Worm (Caenorhabditis elegans) whole organism, mixed stage, embryonic: ENCODE results near the gene btb-9.

Experiments
- ces-1 ChIP-seq: fragments of 150-350 bp; optimal IDR thresholded peaks from 2 replicates; lab custom pipeline; 2014; ENCODE audit warnings: missing biosample characterization, missing genetic modification reagents, missing genetic modification characterization
- elt-1 ChIP-seq: sonication (generic microtip); optimal IDR thresholded peaks from 2 replicates; lab custom pipeline; 2017; ENCODE audit warnings: missing genetic modification characterization, mild to moderate bottlenecking, missing compliant biosample characterization, antibody characterized with exemption, moderate library complexity, borderline replicate concordance; ENCODE audit not compliant: insufficient read depth
- flh-1 ChIP-seq: fragments of 200-800 bp; sonication (Bioruptor generic); optimal IDR thresholded peaks from 2 replicates; lab custom pipeline; 2018; ENCODE audit warnings: mild to moderate bottlenecking, missing genetic modification characterization, moderate library complexity, missing compliant biosample characterization
- lsy-2 ChIP-seq: fragments of 150-350 bp; optimal IDR thresholded peaks from 2 replicates; lab custom pipeline; 2014; ENCODE audit warnings: missing biosample characterization, missing genetic modification characterization
- nhr-237 ChIP-seq: fragments of 150-350 bp; optimal IDR thresholded peaks from 2 replicates; lab custom pipeline; 2014; ENCODE audit warnings: missing biosample characterization, missing genetic modification characterization
- nhr-28 ChIP-seq: fragments of 150-350 bp; optimal IDR thresholded peaks from 2 replicates; lab custom pipeline; 2014; ENCODE audit warnings: missing biosample characterization, missing genetic modification characterization
- pha-4 ChIP-seq: fragments of 150-350 bp; optimal IDR thresholded peaks from 2 replicates; lab custom pipeline; 2018; ENCODE audit warnings: missing biosample characterization, missing genetic modification reagents, missing genetic modification characterization
- unc-39 ChIP-seq: fragments of 150-350 bp; optimal IDR thresholded peaks from 2 replicates; lab custom pipeline; 2014; ENCODE audit warnings: missing biosample characterization, missing genetic modification characterization
- unc-62 ChIP-seq: fragments of 150-350 bp; optimal IDR thresholded peaks from 2 replicates; lab custom pipeline; 2014; ENCODE audit warnings: missing biosample characterization, missing genetic modification reagents, missing genetic modification characterization
- ztf-11 ChIP-seq: fragments of 150-350 bp; optimal IDR thresholded peaks from 2 replicates; lab custom pipeline; 2014; ENCODE audit warnings: missing biosample characterization, missing genetic modification characterization

- TF ChIP-seq elt-1 (tag; lab: Kevin White, UChicago) (no peak), ces-1 (no peak), ztf-11 (tag; lab: Kevin White, UChicago) (no peak), flh-1 (GFP tag; lab: Kevin White, UChicago) (no peak), nhr-28 (tag; lab: Kevin White, UChicago) (no peak), unc-62 (GFP tag; lab: Kevin White, UChicago) (no peak), lsy-2 (tag; lab: Kevin White, UChicago) (no peak), nhr-237 (no peak), pha-4 (tag; lab: Kevin White, UChicago) (no peak), unc-39 (tag; lab: Kevin White, UChicago) (no peak)
Observed at ce11 chrII:1683742-1684141, 44.6 kb upstream of the btb-9 start, which contains the start of gene fbxb-25.
